Fruit fly (Drosophila melanogaster): ENCODE results near the gene CG44355.

DNA sequence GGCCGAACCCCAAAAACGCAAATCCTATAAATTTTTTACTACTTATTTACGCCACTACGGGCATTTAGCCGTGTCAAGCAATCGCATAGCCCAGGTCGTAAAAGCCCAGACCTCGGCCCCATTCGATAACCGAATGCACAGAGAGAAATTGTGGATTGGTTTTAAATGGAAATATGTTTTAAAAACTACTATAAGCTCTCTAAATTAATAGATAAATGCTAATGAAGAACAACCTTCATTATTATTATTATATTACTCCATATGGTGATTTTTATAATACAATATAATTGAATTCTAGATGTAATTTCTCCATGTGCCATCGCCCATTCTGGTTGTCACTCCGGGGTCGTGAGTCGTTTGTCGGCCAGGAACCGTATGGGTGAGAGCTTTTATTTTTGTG, 4.7 kb upstream of the CG44355 start:
- TF ChIP-seq fru (GFP tag; optimal IDR thresholded peaks at IDR 0.05) = no peak
- TF ChIP-seq dmrt93B (GFP tag; optimal IDR thresholded peaks at IDR 0.05) = no peak
- no peak for TF ChIP-seq br (GFP tag; optimal IDR thresholded peaks at IDR 0.05)
- TF ChIP-seq dl (GFP tag; optimal IDR thresholded peaks at IDR 0.05; ENCODE audit: insufficient read depth in 1 of 2, partially characterized antibody in 2 of 2) = no peak
- TF ChIP-seq dsf (GFP tag; optimal IDR thresholded peaks at IDR 0.05; ENCODE audit: borderline replicate concordance) = no peak

Measured in whole organism, wandering third instar larva.